Worm (Caenorhabditis elegans) whole organism, L1 larva: Measurements from ENCODE around the gene Y57G11C.1142.

Experiments
- C34B4.2 ChIP-seq: sonication (generic microtip); optimal IDR thresholded peaks from 2 replicates; lab custom pipeline; 2017; ENCODE audit warnings: mild to moderate bottlenecking, missing genetic modification characterization, missing compliant biosample characterization
- alr-1 ChIP-seq: fragments of 200-800 bp; sonication (Bioruptor generic); optimal IDR thresholded peaks from 2 replicates; lab custom pipeline; 2018; ENCODE audit warnings: borderline replicate concordance, mild to moderate bottlenecking, missing genetic modification characterization, missing compliant biosample characterization
- aly-2 ChIP-seq: fragments of 150-350 bp; optimal IDR thresholded peaks from 2 replicates; lab custom pipeline; 2014; ENCODE audit warnings: missing biosample characterization, missing genetic modification characterization
- blmp-1 ChIP-seq: fragments of 150-350 bp; optimal IDR thresholded peaks from 2 replicates; lab custom pipeline; 2014; ENCODE audit warnings: missing biosample characterization, missing genetic modification characterization
- ceh-82 ChIP-seq, 3 experiments: fragments of 150-350 bp in 1 of 3; sonication (generic microtip) in 2 of 3; optimal IDR thresholded peaks; 2 replicates each; lab custom pipeline; 2014 to 2017; ENCODE audit warnings: missing biosample characterization in 3 of 3, missing genetic modification characterization in 3 of 3
- ceh-90 ChIP-seq: sonication (generic microtip); optimal IDR thresholded peaks from 2 replicates; lab custom pipeline; 2016; ENCODE audit warnings: missing genetic modification characterization, missing compliant biosample characterization
- efl-1 ChIP-seq, 4 experiments: fragments of 150-350 bp; optimal IDR thresholded peaks in 3 of 4; peaks in 1 of 4; 1 replicate in 1 of 4; 2 replicates in 3 of 4; lab custom pipeline; 2014; ENCODE audit warnings: missing biosample characterization in 2 of 4, missing genetic modification characterization in 2 of 4, missing genetic modification reagents in 2 of 4
- efl-3 ChIP-seq: fragments of 200-800 bp; sonication (Bioruptor generic); optimal IDR thresholded peaks from 2 replicates; lab custom pipeline; 2018; ENCODE audit warnings: mild to moderate bottlenecking, missing genetic modification characterization, missing compliant biosample characterization
- egl-13 ChIP-seq: sonication (generic microtip); optimal IDR thresholded peaks from 2 replicates; lab custom pipeline; 2016; ENCODE audit warnings: missing genotype, missing genetic modification reagents, missing genetic modification characterization, missing compliant biosample characterization
- ets-5 ChIP-seq: fragments of 200-800 bp; sonication (Bioruptor generic); IDR thresholded peaks from 2 replicates; pipeline ENCODE4 v1.3.6; 2022; ENCODE audit warnings: missing genetic modification characterization, missing compliant biosample characterization
- grh-1 ChIP-seq: fragments of 200-800 bp; sonication (Bioruptor generic); IDR thresholded peaks from 2 replicates; pipeline ENCODE4 v1.3.6; 2022; ENCODE audit warnings: missing genetic modification reagents, missing genetic modification characterization, missing compliant biosample characterization
- hlh-17 ChIP-seq: fragments of 200-800 bp; sonication (Bioruptor generic); optimal IDR thresholded peaks from 2 replicates; lab custom pipeline; 2018; ENCODE audit warnings: missing genetic modification characterization, mild to moderate bottlenecking, missing compliant biosample characterization, moderate library complexity, borderline replicate concordance
- hlh-4 ChIP-seq: sonication (generic microtip); optimal IDR thresholded peaks from 2 replicates; lab custom pipeline; 2016; ENCODE audit warnings: mild to moderate bottlenecking, missing genetic modification characterization, missing compliant biosample characterization
- lin-14 ChIP-seq: fragments of 200-800 bp; sonication (Bioruptor generic); optimal IDR thresholded peaks from 2 replicates; lab custom pipeline; 2018; ENCODE audit warnings: mild to moderate bottlenecking, missing genetic modification characterization, moderate library complexity, missing compliant biosample characterization
- lin-39 ChIP-seq: fragments of 150-350 bp; optimal IDR thresholded peaks from 2 replicates; lab custom pipeline; 2014; ENCODE audit warnings: missing biosample characterization, missing genetic modification reagents, missing genetic modification characterization
- lsy-2 ChIP-seq, 2 experiments: fragments of 150-350 bp; optimal IDR thresholded peaks; 2 replicates each; lab custom pipeline; 2014; ENCODE audit warnings: missing biosample characterization in 2 of 2, missing genetic modification characterization in 2 of 2
- mab-9 ChIP-seq: fragments of 200-800 bp; sonication (Bioruptor generic); IDR thresholded peaks from 2 replicates; pipeline ENCODE4 v1.3.6; 2022; ENCODE audit warnings: missing genetic modification reagents, missing genetic modification characterization, missing compliant biosample characterization
- mdl-1 ChIP-seq, 2 experiments: fragments of 150-350 bp; optimal IDR thresholded peaks; 2 replicates each; lab custom pipeline; 2014 to 2017; ENCODE audit warnings: missing biosample characterization in 2 of 2, missing genetic modification characterization in 2 of 2, inconsistent platforms in 1 of 2
- mef-2 ChIP-seq: fragments of 150-350 bp; optimal IDR thresholded peaks from 2 replicates; lab custom pipeline; 2014; ENCODE audit warnings: missing biosample characterization, missing genetic modification characterization
- nhr-11 ChIP-seq: fragments of 150-350 bp; optimal IDR thresholded peaks from 2 replicates; lab custom pipeline; 2014; ENCODE audit warnings: missing biosample characterization, missing genetic modification characterization
- nhr-19 ChIP-seq: fragments of 200-800 bp; sonication (Bioruptor generic); conservative IDR thresholded peaks from 2 replicates; pipeline ENCODE4 v1.3.6; 2022; ENCODE audit warnings: missing genetic modification characterization, missing compliant biosample characterization
- nhr-20 ChIP-seq: sonication (generic microtip); optimal IDR thresholded peaks from 2 replicates; lab custom pipeline; 2016; ENCODE audit warnings: mild to moderate bottlenecking, missing genetic modification characterization, missing compliant biosample characterization
- nhr-76 ChIP-seq: sonication (generic microtip); optimal IDR thresholded peaks from 2 replicates; lab custom pipeline; 2017; ENCODE audit warnings: missing biosample characterization, missing genetic modification characterization
- pax-3 ChIP-seq: fragments of 200-800 bp; sonication (Bioruptor generic); optimal IDR thresholded peaks from 2 replicates; lab custom pipeline; 2018; ENCODE audit warnings: mild to moderate bottlenecking, missing genetic modification characterization, moderate library complexity, missing compliant biosample characterization
- rnt-1 ChIP-seq: sonication (generic microtip); optimal IDR thresholded peaks from 2 replicates; lab custom pipeline; 2016; ENCODE audit warnings: mild to moderate bottlenecking, missing genetic modification characterization, moderate library complexity, missing compliant biosample characterization
- snpc-4 ChIP-seq: fragments of 150-350 bp; optimal IDR thresholded peaks from 2 replicates; lab custom pipeline; 2014; ENCODE audit warnings: missing biosample characterization, missing genetic modification characterization
- snu-23 ChIP-seq: sonication (generic microtip); optimal IDR thresholded peaks from 2 replicates; lab custom pipeline; 2016; ENCODE audit warnings: missing genetic modification characterization, missing compliant biosample characterization
- sptf-1 ChIP-seq: fragments of 150-350 bp; optimal IDR thresholded peaks from 2 replicates; lab custom pipeline; 2014; ENCODE audit warnings: missing biosample characterization, missing genetic modification characterization
- swsn-7 ChIP-seq: sonication (generic microtip); optimal IDR thresholded peaks from 2 replicates; lab custom pipeline; 2016; ENCODE audit warnings: missing genetic modification characterization, missing compliant biosample characterization
- tbx-2 ChIP-seq: sonication (generic microtip); optimal IDR thresholded peaks from 2 replicates; lab custom pipeline; 2016; ENCODE audit warnings: missing genetic modification characterization, missing compliant biosample characterization
- tlp-1 ChIP-seq: fragments of 150-350 bp; optimal IDR thresholded peaks from 2 replicates; lab custom pipeline; 2014; ENCODE audit warnings: missing biosample characterization, missing genetic modification characterization
- unc-130 ChIP-seq: fragments of 150-350 bp; optimal IDR thresholded peaks from 2 replicates; lab custom pipeline; 2017; ENCODE audit warnings: missing biosample characterization, missing genetic modification characterization, inconsistent platforms
- unc-30 ChIP-seq: sonication (generic microtip); optimal IDR thresholded peaks from 2 replicates; lab custom pipeline; 2017; ENCODE audit warnings: missing biosample characterization, missing genetic modification characterization
- unc-86 ChIP-seq: sonication (generic microtip); optimal IDR thresholded peaks from 2 replicates; lab custom pipeline; 2016; ENCODE audit warnings: missing genetic modification characterization, missing compliant biosample characterization
- unc-98 ChIP-seq: fragments of 200-800 bp; sonication (Bioruptor generic); IDR thresholded peaks from 2 replicates; pipeline ENCODE4 v1.3.6; 2022; ENCODE audit warnings: missing genetic modification characterization, missing compliant biosample characterization
- vab-15 ChIP-seq: sonication (generic microtip); optimal IDR thresholded peaks from 2 replicates; lab custom pipeline; 2017; ENCODE audit warnings: missing genotype, mild to moderate bottlenecking, missing genetic modification characterization, missing compliant biosample characterization

Y57G11C.1142 gene

ce11 chrIV:14767693-14768251, 34.6 kb upstream of the Y57G11C.1142 start, which contains the start of the genes mrps-7 and Y57G11C.3 (continued):
- peak; percentile 96 for TF ChIP-seq lin-14 (GFP tag; lab: Kevin White, UChicago)
- peak; percentile 50 for TF ChIP-seq ceh-90 (tag; lab: Kevin White, UChicago)
- peak; percentile 82 for TF ChIP-seq mef-2 (tag; lab: Kevin White, UChicago)
- TF ChIP-seq unc-130: peak; percentile 93
- TF ChIP-seq efl-1 (optimal IDR thresholded peaks at IDR 0.05; lab: Kevin White, UChicago): peak; percentile 91 to 95
- TF ChIP-seq efl-1 (GFP tag; optimal IDR thresholded peaks at IDR 0.05 in 1 of 2; lab: Kevin White, UChicago): peak; percentile 84 to 99
- TF ChIP-seq nhr-11 (tag; lab: Kevin White, UChicago): peak; percentile 77
- peak; percentile 54 for TF ChIP-seq C34B4.2 (tag; lab: Kevin White, UChicago)
- TF ChIP-seq tlp-1 (tag; lab: Kevin White, UChicago): no peak
- TF ChIP-seq nhr-19: peak; percentile 94
- no peak for TF ChIP-seq alr-1 (tag; lab: Kevin White, UChicago)
- TF ChIP-seq ets-5 (GFP tag; lab: Robert Waterston, UW): no peak
- peak; percentile 96 for TF ChIP-seq swsn-7 (tag; lab: Kevin White, UChicago)
- no peak for TF ChIP-seq unc-30 (tag; lab: Kevin White, UChicago)
- peak; percentile 89 for TF ChIP-seq lin-39 (tag; lab: Kevin White, UChicago)
- no peak for TF ChIP-seq hlh-17 (GFP tag; lab: Kevin White, UChicago)
- peak; percentile 83 for TF ChIP-seq egl-13
- peak; percentile 82 for TF ChIP-seq mab-9 (GFP tag; lab: Robert Waterston, UW)
- no peak for TF ChIP-seq unc-98 (GFP tag; lab: Robert Waterston, UW)
- no peak for TF ChIP-seq nhr-76 (tag; lab: Kevin White, UChicago)
- TF ChIP-seq blmp-1 (tag; lab: Kevin White, UChicago): peak; percentile 71
- TF ChIP-seq unc-86 (tag; lab: Kevin White, UChicago): peak; percentile 93
- peak; percentile 95 to 96 for TF ChIP-seq lsy-2 (tag; optimal IDR thresholded peaks at IDR 0.05; lab: Kevin White, UChicago)
- peak; percentile 81 for TF ChIP-seq vab-15 (tag; lab: Kevin White, UChicago)
- TF ChIP-seq nhr-20 (tag; lab: Kevin White, UChicago): peak; percentile 96
- TF ChIP-seq pax-3 (tag; lab: Kevin White, UChicago): peak; percentile 87
- TF ChIP-seq mdl-1 (tag; optimal IDR thresholded peaks at IDR 0.05; lab: Kevin White, UChicago): peak in 1 of 2 experiments; percentile 93
- TF ChIP-seq ceh-82 (tag; optimal IDR thresholded peaks at IDR 0.05; lab: Kevin White, UChicago): peak; percentile 95 to 98 (median 98)
- TF ChIP-seq aly-2 (tag; lab: Kevin White, UChicago): peak; percentile 94
- peak; percentile 95 for TF ChIP-seq rnt-1 (tag; lab: Kevin White, UChicago)
- TF ChIP-seq tbx-2 (tag; lab: Kevin White, UChicago): peak; percentile 95
- peak; percentile 97 for TF ChIP-seq snu-23
- TF ChIP-seq grh-1 (GFP tag; lab: Robert Waterston, UW): peak; percentile 88

DNA sequence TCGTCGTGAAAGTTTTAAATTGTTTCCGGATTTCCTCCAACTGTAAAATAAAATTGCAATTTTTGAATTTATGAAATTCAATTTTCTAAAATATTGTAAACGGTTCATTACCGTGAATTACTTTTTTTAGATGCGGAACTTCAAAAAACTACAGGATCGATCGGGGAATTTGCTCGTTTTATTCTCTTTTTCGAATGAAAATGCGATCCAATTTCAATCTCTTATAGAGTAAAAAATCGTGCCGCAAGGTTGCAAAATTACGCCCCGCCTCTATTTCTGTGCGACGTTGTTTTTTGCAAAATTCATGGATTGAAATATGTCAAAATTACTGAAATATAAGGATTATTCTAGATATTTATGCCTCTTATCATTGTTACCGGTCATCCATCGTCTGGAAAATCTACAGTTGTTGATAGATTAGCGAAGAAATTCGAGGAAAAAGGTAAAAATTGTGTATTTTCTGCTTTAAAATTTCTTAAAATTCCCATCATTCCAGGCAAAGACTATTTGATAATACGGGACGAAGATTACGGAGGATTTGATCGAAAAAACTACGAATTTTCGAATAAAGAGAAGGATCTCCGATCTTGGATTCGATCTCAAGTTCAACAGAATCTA, 33.1 kb upstream of the Y57G11C.1142 start, which contains the start of gene Y57G11C.43:
Gene Y57G11C.43, plus strand, starts transcription at position 224 of the 618 bp plus-strand sequence.
- no peak for TF ChIP-seq mab-9 (GFP tag; lab: Robert Waterston, UW)
- no peak for TF ChIP-seq nhr-11 (tag; lab: Kevin White, UChicago)
- TF ChIP-seq hlh-4 (tag; lab: Kevin White, UChicago): no peak
- TF ChIP-seq rnt-1 (tag; lab: Kevin White, UChicago): no peak

- no peak for TF ChIP-seq mab-9 (GFP tag; lab: Robert Waterston, UW)
- TF ChIP-seq efl-1 (optimal IDR thresholded peaks at IDR 0.05; lab: Kevin White, UChicago): no peak
- peak in 1 of 2 experiments; percentile 42 for TF ChIP-seq efl-1 (GFP tag; optimal IDR thresholded peaks at IDR 0.05 in 1 of 2; lab: Kevin White, UChicago)
- no peak for TF ChIP-seq snpc-4
- no peak for TF ChIP-seq sptf-1 (tag; lab: Kevin White, UChicago)
- no peak for TF ChIP-seq hlh-4 (tag; lab: Kevin White, UChicago)
- no peak for TF ChIP-seq efl-3 (GFP tag; lab: Kevin White, UChicago)
These were observed 31.8 kb upstream of the Y57G11C.1142 start for ce11 chrIV:14770663-14771062.
